Worm (Caenorhabditis elegans) whole organism, L3 larva: ENCODE results near the gene algn-5.

Experiments used
- R02D3.7 ChIP-seq: fragments of 150-350 bp; optimal IDR thresholded peaks from 2 replicates; lab custom pipeline; 2014; ENCODE audit warnings: missing biosample characterization, missing genetic modification characterization
- ceh-28 ChIP-seq: fragments of 150-350 bp; optimal IDR thresholded peaks from 2 replicates; lab custom pipeline; 2014; ENCODE audit warnings: missing biosample characterization, missing genetic modification reagents, missing genetic modification characterization
- ceh-82 ChIP-seq: fragments of 150-350 bp; optimal IDR thresholded peaks from 2 replicates; lab custom pipeline; 2014; ENCODE audit warnings: missing biosample characterization, missing genetic modification characterization
- ceh-9 ChIP-seq: sonication (generic microtip); optimal IDR thresholded peaks from 2 replicates; lab custom pipeline; 2018; ENCODE audit warnings: missing biosample characterization, missing genetic modification characterization
- daf-12 ChIP-seq: fragments of 150-350 bp; optimal IDR thresholded peaks from 2 replicates; lab custom pipeline; 2014; ENCODE audit warnings: missing biosample characterization, missing genetic modification reagents, missing genetic modification characterization
- egl-5 ChIP-seq: fragments of 150-350 bp; optimal IDR thresholded peaks from 2 replicates; lab custom pipeline; 2017; ENCODE audit warnings: missing biosample characterization, missing genetic modification reagents, missing genetic modification characterization, inconsistent platforms
- elt-2 ChIP-seq: sonication (generic microtip); optimal IDR thresholded peaks from 2 replicates; lab custom pipeline; 2016; ENCODE audit warnings: missing genetic modification reagents, mild to moderate bottlenecking, missing genetic modification characterization, missing compliant biosample characterization
- fkh-10 ChIP-seq: sonication (generic microtip); optimal IDR thresholded peaks from 2 replicates; lab custom pipeline; 2017; ENCODE audit warnings: missing biosample characterization, missing genetic modification reagents, missing genetic modification characterization
- fos-1 ChIP-seq: fragments of 150-350 bp; optimal IDR thresholded peaks from 2 replicates; lab custom pipeline; 2014; ENCODE audit warnings: missing biosample characterization, missing genetic modification characterization
- hmg-11 ChIP-seq: sonication (generic microtip); optimal IDR thresholded peaks from 2 replicates; lab custom pipeline; 2016; ENCODE audit warnings: missing genetic modification characterization, missing compliant biosample characterization
- jun-1 ChIP-seq: fragments of 150-350 bp; optimal IDR thresholded peaks from 2 replicates; lab custom pipeline; 2014; ENCODE audit warnings: missing biosample characterization, missing genetic modification reagents, missing genetic modification characterization
- lsy-12 ChIP-seq: sonication (generic microtip); optimal IDR thresholded peaks from 2 replicates; lab custom pipeline; 2016; ENCODE audit warnings: mild to moderate bottlenecking, missing genetic modification characterization, missing compliant biosample characterization
- nhr-23 ChIP-seq: fragments of 150-350 bp; optimal IDR thresholded peaks from 2 replicates; lab custom pipeline; 2014; ENCODE audit warnings: missing biosample characterization, missing genetic modification reagents, missing genetic modification characterization
- nhr-237 ChIP-seq: fragments of 150-350 bp; optimal IDR thresholded peaks from 2 replicates; lab custom pipeline; 2014; ENCODE audit warnings: missing biosample characterization, missing genetic modification characterization
- nhr-25 ChIP-seq: sonication (generic microtip); optimal IDR thresholded peaks from 2 replicates; lab custom pipeline; 2017; ENCODE audit warnings: missing biosample characterization, missing genetic modification characterization
- nhr-28 ChIP-seq: fragments of 150-350 bp; optimal IDR thresholded peaks from 2 replicates; lab custom pipeline; 2014; ENCODE audit warnings: missing biosample characterization, missing genetic modification characterization
- nhr-67 ChIP-seq: fragments of 150-350 bp; optimal IDR thresholded peaks from 2 replicates; lab custom pipeline; 2014; ENCODE audit warnings: missing biosample characterization, missing genetic modification characterization
- nhr-76 ChIP-seq: fragments of 150-350 bp; sonication (generic microtip); optimal IDR thresholded peaks from 5 replicates; lab custom pipeline; 2014; ENCODE audit warnings: missing biosample characterization, missing genetic modification characterization
- nhr-77 ChIP-seq: fragments of 150-350 bp; optimal IDR thresholded peaks from 2 replicates; lab custom pipeline; 2014; ENCODE audit warnings: missing biosample characterization, missing genetic modification characterization
- sea-2 ChIP-seq: fragments of 150-350 bp; sonication (generic microtip); optimal IDR thresholded peaks from 4 replicates; lab custom pipeline; 2014; ENCODE audit warnings: missing biosample characterization, missing genetic modification reagents, missing genetic modification characterization
- snpc-4 ChIP-seq: fragments of 150-350 bp; optimal IDR thresholded peaks from 2 replicates; lab custom pipeline; 2014; ENCODE audit warnings: missing biosample characterization, missing genetic modification characterization
- zag-1 ChIP-seq: fragments of 150-350 bp; optimal IDR thresholded peaks from 2 replicates; lab custom pipeline; 2014; ENCODE audit warnings: missing biosample characterization, missing genetic modification characterization

algn-5 gene

ce11 chrV:4240292-4240691, 44.9 kb downstream of the algn-5 start, which contains the start of gene srh-204:
Gene srh-204, minus strand, starts transcription at chrV:4240392.
- TF ChIP-seq R02D3.7 (tag; lab: Kevin White, UChicago): no peak

ce11 chrV:4241555-4241954, 46.2 kb downstream of the algn-5 start:
- TF ChIP-seq nhr-25 (tag; lab: Kevin White, UChicago) (no peak), R02D3.7 (tag; lab: Kevin White, UChicago) (no peak), lsy-12 (tag; lab: Kevin White, UChicago) (no peak), snpc-4 (no peak), nhr-77 (tag; lab: Kevin White, UChicago) (no peak), hmg-11 (no peak)

ce11 chrV:4242431-4242830, 47.1 kb downstream of the algn-5 start, which contains the start of gene srt-12:
Gene srt-12, minus strand, starts transcription at chrV:4242531.
- no peak for TF ChIP-seq egl-5
- TF ChIP-seq fkh-10 (GFP tag; lab: Kevin White, UChicago): no peak
- no peak for TF ChIP-seq nhr-76 (tag; lab: Kevin White, UChicago)
- no peak for TF ChIP-seq sea-2 (GFP tag; lab: Kevin White, UChicago)
- TF ChIP-seq ceh-28 (tag; lab: Kevin White, UChicago): no peak
- no peak for TF ChIP-seq zag-1
- no peak for TF ChIP-seq nhr-28
- no peak for TF ChIP-seq nhr-23 (tag; lab: Kevin White, UChicago)
- TF ChIP-seq ceh-9: no peak
- TF ChIP-seq daf-12 (tag; lab: Kevin White, UChicago): no peak
- TF ChIP-seq nhr-237 (tag; lab: Kevin White, UChicago): no peak
- TF ChIP-seq, all 47 proteins: peak for 0

ce11 chrV:4248359-4248758, 53.0 kb downstream of the algn-5 start:
- TF ChIP-seq nhr-237 (tag; lab: Kevin White, UChicago) (no peak), elt-2 (tag; lab: Kevin White, UChicago) (no peak), fos-1 (tag; lab: Kevin White, UChicago) (no peak), jun-1 (tag; lab: Kevin White, UChicago) (no peak), nhr-67 (tag; lab: Kevin White, UChicago) (no peak), ceh-82 (no peak)
